Worm (Caenorhabditis elegans): Measurements from ENCODE around the gene acox-1.5.

DNA sequence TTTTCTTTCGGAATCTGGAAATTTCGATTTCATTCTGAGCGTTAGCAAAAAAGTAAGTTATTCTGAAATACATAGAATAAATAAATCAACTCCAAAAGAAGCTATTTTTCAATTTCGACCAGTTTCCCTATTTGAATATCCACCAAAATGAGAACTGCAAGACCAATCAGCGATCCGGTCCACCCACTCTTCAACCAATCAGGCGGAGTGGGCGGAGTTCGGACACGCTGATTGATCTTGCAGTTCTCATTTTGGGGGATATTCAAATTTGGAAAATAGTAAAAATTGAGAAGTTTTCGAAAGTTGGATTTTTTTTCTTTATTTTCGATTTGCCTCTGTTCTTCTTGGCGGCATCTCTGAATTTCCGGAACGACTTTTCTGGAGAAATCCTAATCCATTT lies 21.1 kb downstream of the acox-1.5 start:
- no peak for TF ChIP-seq tra-4 (tag; optimal IDR thresholded peaks at IDR 0.05)
- TF ChIP-seq ama-1 (optimal IDR thresholded peaks at IDR 0.05): no peak
- TF ChIP-seq F13C5.2 (tag; optimal IDR thresholded peaks at IDR 0.05): no peak
- TF ChIP-seq B0310.2 (tag; optimal IDR thresholded peaks at IDR 0.05): no peak
- no peak for TF ChIP-seq hmbx-1 (tag; optimal IDR thresholded peaks at IDR 0.05)
